Worm (Caenorhabditis elegans) whole organism, early embryonic: Measurements from ENCODE around the gene far-6.

Source experiments
- B0310.2 ChIP-seq: sonication (generic microtip); optimal IDR thresholded peaks from 2 replicates; lab custom pipeline; 2016; ENCODE audit warnings: mild to moderate bottlenecking, missing genetic modification characterization, missing compliant biosample characterization
- F13C5.2 ChIP-seq: sonication (generic microtip); optimal IDR thresholded peaks from 2 replicates; lab custom pipeline; 2017; ENCODE audit warnings: mild to moderate bottlenecking, missing genetic modification characterization, inconsistent platforms, missing compliant biosample characterization
- ceh-36 ChIP-seq: sonication (generic microtip); optimal IDR thresholded peaks from 2 replicates; lab custom pipeline; 2016; ENCODE audit warnings: missing genetic modification characterization, inconsistent platforms, missing compliant biosample characterization
- flt-1 ChIP-seq: fragments of 200-800 bp; sonication (Bioruptor generic); IDR thresholded peaks from 2 replicates; pipeline ENCODE4 v1.3.6; 2022; ENCODE audit warnings: missing genetic modification characterization, missing compliant biosample characterization
- pes-1 ChIP-seq: fragments of 200-800 bp; sonication (Bioruptor generic); IDR thresholded peaks from 2 replicates; pipeline ENCODE4 v1.3.6; 2022; ENCODE audit warnings: missing genetic modification reagents, missing genetic modification characterization, missing compliant biosample characterization
- scrt-1 ChIP-seq: fragments of 200-800 bp; sonication (Bioruptor generic); IDR thresholded peaks from 2 replicates; pipeline ENCODE4 v1.3.6; 2022; ENCODE audit warnings: missing genetic modification characterization, missing compliant biosample characterization
- sea-1 ChIP-seq: fragments of 200-800 bp; sonication (Bioruptor generic); conservative IDR thresholded peaks from 2 replicates; pipeline ENCODE4 v1.3.6; 2022; ENCODE audit warnings: missing genetic modification characterization, missing compliant biosample characterization
- tbx-11 ChIP-seq: fragments of 200-800 bp; sonication (Bioruptor generic); IDR thresholded peaks from 2 replicates; pipeline ENCODE4 v1.3.6; 2022; ENCODE audit warnings: missing genetic modification characterization, missing compliant biosample characterization
- tbx-37 ChIP-seq: fragments of 200-800 bp; sonication (Bioruptor generic); conservative IDR thresholded peaks from 2 replicates; pipeline ENCODE4 v1.3.6; 2022; ENCODE audit warnings: missing genetic modification reagents, missing genetic modification characterization, missing compliant biosample characterization

Gene far-6

DNA sequence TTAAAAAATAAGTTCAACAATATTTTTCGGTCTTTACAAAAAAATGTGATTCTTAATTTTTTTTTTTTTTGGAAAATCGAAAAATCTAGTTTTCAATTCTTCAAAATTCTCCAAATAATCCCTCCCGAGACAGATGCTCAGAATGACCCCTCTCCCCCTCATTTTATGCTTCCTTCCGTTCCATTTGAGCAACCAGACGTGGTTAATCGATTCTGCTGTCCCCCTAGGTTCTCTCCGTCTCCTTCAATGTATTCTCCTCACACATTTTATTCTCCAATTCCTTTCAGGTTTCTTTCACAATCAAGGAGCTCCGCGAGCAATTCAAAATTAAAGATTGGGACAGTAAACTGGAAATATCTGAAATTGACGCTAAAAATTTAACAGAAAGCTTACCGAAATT, 46.8 kb downstream of the far-6 start:
- TF ChIP-seq B0310.2 (no peak), pes-1 (no peak), scrt-1 (GFP tag; lab: Robert Waterston, UW) (no peak), ceh-36 (no peak)

DNA sequence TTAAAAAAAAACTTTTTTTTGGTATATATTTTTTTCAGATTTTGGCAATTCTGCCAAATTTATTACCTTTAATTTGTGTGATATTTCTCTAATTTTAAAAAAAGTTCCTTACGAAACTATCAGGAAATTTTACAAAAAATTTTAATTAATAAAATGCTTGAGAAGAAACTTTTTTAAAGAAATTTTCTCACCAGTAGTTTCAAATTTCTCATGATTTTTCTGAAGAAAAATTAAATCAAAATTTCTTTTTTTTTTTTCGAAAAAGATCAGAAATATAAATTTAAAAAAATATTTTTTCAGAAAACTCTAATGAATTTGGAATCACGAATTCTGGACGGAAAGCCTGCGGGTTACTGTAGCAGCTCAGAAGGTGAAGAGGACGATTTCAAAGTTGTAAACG, 49.6 kb downstream of the far-6 start, which contains the start of gene mau-8:
Gene mau-8 (plus strand): TSS at position 301 of the 400 bp plus-strand sequence.
- TF ChIP-seq B0310.2: no peak
- TF ChIP-seq scrt-1 (GFP tag; lab: Robert Waterston, UW): no peak
- TF ChIP-seq flt-1 (GFP tag; lab: Robert Waterston, UW): no peak
- TF ChIP-seq F13C5.2 (tag; lab: Kevin White, UChicago): no peak
- TF ChIP-seq pes-1: no peak
- no peak for TF ChIP-seq tbx-11 (GFP tag; lab: Robert Waterston, UW)
- TF ChIP-seq tbx-37 (GFP tag; lab: Robert Waterston, UW): no peak
- no peak for TF ChIP-seq sea-1
